Worm (Caenorhabditis elegans) whole organism, L4 larva: ENCODE results near the gene mmaa-1.

ENCODE experiments used
- F10B5.3 ChIP-seq: sonication (generic microtip); optimal IDR thresholded peaks from 2 replicates; lab custom pipeline; 2016; ENCODE audit warnings: mild to moderate bottlenecking, missing genetic modification characterization, missing compliant biosample characterization
- F26F4.8 ChIP-seq: fragments of 200-800 bp; sonication (Bioruptor generic); conservative IDR thresholded peaks from 2 replicates; pipeline ENCODE4 v1.3.6; 2022; ENCODE audit warnings: missing genetic modification characterization, missing compliant biosample characterization
- T20F7.1 ChIP-seq: fragments of 200-800 bp; sonication (Bioruptor generic); optimal IDR thresholded peaks from 2 replicates; lab custom pipeline; 2018; ENCODE audit warnings: mild to moderate bottlenecking, missing genetic modification characterization, missing compliant biosample characterization
- Y75B8A.6 ChIP-seq: fragments of 200-800 bp; sonication (Bioruptor generic); IDR thresholded peaks from 2 replicates; pipeline ENCODE4 v1.3.6; 2022; ENCODE audit warnings: missing genetic modification reagents, missing genetic modification characterization, missing compliant biosample characterization
- aly-2 ChIP-seq: sonication (generic microtip); optimal IDR thresholded peaks from 2 replicates; lab custom pipeline; 2018; ENCODE audit warnings: missing biosample characterization, missing genetic modification characterization
- attf-4 ChIP-seq: sonication (generic microtip); optimal IDR thresholded peaks from 3 replicates; lab custom pipeline; 2017; ENCODE audit warnings: missing biosample characterization, missing genetic modification characterization
- ceh-20 ChIP-seq: fragments of 200-800 bp; sonication (Bioruptor generic); IDR thresholded peaks from 2 replicates; pipeline ENCODE4 v1.3.6; 2022; ENCODE audit warnings: missing genetic modification reagents, missing genetic modification characterization, missing compliant biosample characterization
- ceh-28 ChIP-seq: fragments of 150-350 bp; optimal IDR thresholded peaks from 2 replicates; lab custom pipeline; 2014; ENCODE audit warnings: missing biosample characterization, missing genetic modification reagents, missing genetic modification characterization
- ceh-32 ChIP-seq: sonication (generic microtip); optimal IDR thresholded peaks from 2 replicates; lab custom pipeline; 2016; ENCODE audit warnings: mild to moderate bottlenecking, missing genetic modification characterization, missing compliant biosample characterization; ENCODE audit not compliant: poor library complexity
- ceh-44 ChIP-seq: fragments of 200-800 bp; sonication (Bioruptor generic); IDR thresholded peaks from 2 replicates; pipeline ENCODE4 v1.3.6; 2022; ENCODE audit warnings: missing genetic modification reagents, missing genetic modification characterization, missing compliant biosample characterization
- ceh-62 ChIP-seq: sonication (generic microtip); optimal IDR thresholded peaks from 2 replicates; lab custom pipeline; 2017; ENCODE audit warnings: missing biosample characterization, missing genetic modification characterization
- cey-2 ChIP-seq: sonication (generic microtip); optimal IDR thresholded peaks from 3 replicates; lab custom pipeline; 2017; ENCODE audit warnings: missing genetic modification characterization, mild to moderate bottlenecking, missing compliant biosample characterization, antibody characterized with exemption, borderline replicate concordance; ENCODE audit not compliant: insufficient read depth
- ctbp-1 ChIP-seq: fragments of 200-800 bp; sonication (Bioruptor generic); IDR thresholded peaks from 2 replicates; pipeline ENCODE4 v1.3.6; 2022; ENCODE audit warnings: missing genetic modification reagents, missing genetic modification characterization, missing compliant biosample characterization
- daf-19 ChIP-seq: fragments of 200-800 bp; sonication (Bioruptor generic); conservative IDR thresholded peaks from 2 replicates; pipeline ENCODE4 v1.3.6; 2022; ENCODE audit warnings: missing genetic modification characterization, missing compliant biosample characterization
- daf-8 ChIP-seq: fragments of 200-800 bp; sonication (Bioruptor generic); IDR thresholded peaks from 2 replicates; pipeline ENCODE4 v1.3.6; 2022; ENCODE audit warnings: missing genetic modification characterization, missing compliant biosample characterization
- dmd-6 ChIP-seq: fragments of 200-800 bp; sonication (Bioruptor generic); IDR thresholded peaks from 2 replicates; pipeline ENCODE4 v1.3.6; 2022; ENCODE audit warnings: missing genetic modification reagents, missing genetic modification characterization, missing compliant biosample characterization
- dmd-9 ChIP-seq: fragments of 200-800 bp; sonication (Bioruptor generic); IDR thresholded peaks from 2 replicates; pipeline ENCODE4 v1.3.6; 2022; ENCODE audit warnings: missing genetic modification reagents, missing genetic modification characterization, missing compliant biosample characterization
- duxl-1 ChIP-seq: sonication (generic microtip); optimal IDR thresholded peaks from 2 replicates; lab custom pipeline; 2016; ENCODE audit warnings: mild to moderate bottlenecking, missing genetic modification characterization, moderate library complexity, missing compliant biosample characterization; ENCODE audit not compliant: poor library complexity
- hif-1 ChIP-seq, 2 experiments: sonication (generic microtip); optimal IDR thresholded peaks; 2 replicates each; lab custom pipeline; 2016 to 2017; ENCODE audit warnings: missing compliant biosample characterization in 2 of 2, missing genetic modification characterization in 2 of 2, missing genetic modification reagents in 2 of 2, missing genotype in 2 of 2, mild to moderate bottlenecking in 1 of 2
- hlh-11 ChIP-seq: fragments of 200-800 bp; sonication (Bioruptor generic); optimal IDR thresholded peaks from 2 replicates; lab custom pipeline; 2018; ENCODE audit warnings: mild to moderate bottlenecking, missing genetic modification characterization, missing compliant biosample characterization
- jun-1 ChIP-seq: fragments of 150-350 bp; optimal IDR thresholded peaks from 2 replicates; lab custom pipeline; 2014; ENCODE audit warnings: missing biosample characterization, missing genetic modification reagents, missing genetic modification characterization
- lim-7 ChIP-seq: fragments of 200-800 bp; sonication (Bioruptor generic); IDR thresholded peaks from 2 replicates; pipeline ENCODE4 v1.3.6; 2022; ENCODE audit warnings: missing genetic modification characterization, missing compliant biosample characterization
- lin-1 ChIP-seq: fragments of 200-800 bp; sonication (Bioruptor generic); IDR thresholded peaks from 2 replicates; pipeline ENCODE4 v1.3.6; 2022; ENCODE audit warnings: missing genetic modification reagents, missing genetic modification characterization, missing compliant biosample characterization
- lin-13 ChIP-seq: fragments of 150-350 bp; optimal IDR thresholded peaks from 2 replicates; lab custom pipeline; 2014; ENCODE audit warnings: missing biosample characterization, missing genetic modification reagents, missing genetic modification characterization
- lin-15B ChIP-seq: fragments of 150-350 bp; sonication (generic microtip); optimal IDR thresholded peaks from 3 replicates; lab custom pipeline; 2014; ENCODE audit warnings: missing biosample characterization, missing genetic modification characterization
- lin-29 ChIP-seq: fragments of 200-800 bp; sonication (Bioruptor generic); IDR thresholded peaks from 2 replicates; pipeline ENCODE4 v1.3.6; 2022; ENCODE audit warnings: missing genetic modification reagents, missing genetic modification characterization, missing compliant biosample characterization
- lin-38 ChIP-seq: fragments of 200-800 bp; sonication (Bioruptor generic); IDR thresholded peaks from 2 replicates; pipeline ENCODE4 v1.3.6; 2022; ENCODE audit warnings: missing genetic modification reagents, missing genetic modification characterization, missing compliant biosample characterization
- lin-39 ChIP-seq: fragments of 150-350 bp; optimal IDR thresholded peaks from 2 replicates; lab custom pipeline; 2014; ENCODE audit warnings: missing biosample characterization, missing genetic modification reagents, missing genetic modification characterization
- lir-3 ChIP-seq: sonication (generic microtip); optimal IDR thresholded peaks from 2 replicates; lab custom pipeline; 2016; ENCODE audit warnings: mild to moderate bottlenecking, missing genetic modification characterization, missing compliant biosample characterization
- lsy-2 ChIP-seq, 2 experiments: fragments of 150-350 bp in 1 of 2; sonication (generic microtip) in 1 of 2; optimal IDR thresholded peaks; 2 replicates each; lab custom pipeline; 2014 to 2017; ENCODE audit warnings: missing biosample characterization in 2 of 2, missing genetic modification characterization in 2 of 2
- mdl-1 ChIP-seq, 2 experiments: fragments of 150-350 bp in 1 of 2; sonication (generic microtip) in 1 of 2; optimal IDR thresholded peaks; 2 replicates each; lab custom pipeline; 2014 to 2017; ENCODE audit warnings: missing biosample characterization in 2 of 2, missing genetic modification characterization in 2 of 2
- mes-2 ChIP-seq: sonication (generic microtip); optimal IDR thresholded peaks from 2 replicates; lab custom pipeline; 2016; ENCODE audit warnings: missing genotype, mild to moderate bottlenecking, missing genetic modification characterization, missing compliant biosample characterization; ENCODE audit not compliant: poor library complexity, severe bottlenecking
- mxl-3 ChIP-seq: fragments of 200-800 bp; sonication (Bioruptor generic); optimal IDR thresholded peaks from 2 replicates; lab custom pipeline; 2018; ENCODE audit warnings: mild to moderate bottlenecking, missing genetic modification characterization, missing compliant biosample characterization
- nhr-10 ChIP-seq: fragments of 150-350 bp; optimal IDR thresholded peaks from 2 replicates; lab custom pipeline; 2014; ENCODE audit warnings: missing biosample characterization, missing genetic modification characterization
- nhr-102 ChIP-seq: sonication (generic microtip); optimal IDR thresholded peaks from 2 replicates; lab custom pipeline; 2016; ENCODE audit warnings: mild to moderate bottlenecking, missing genetic modification characterization, moderate library complexity, missing compliant biosample characterization
- nhr-11 ChIP-seq: fragments of 150-350 bp; optimal IDR thresholded peaks from 2 replicates; lab custom pipeline; 2014; ENCODE audit warnings: missing biosample characterization, missing genetic modification characterization
- nhr-28 ChIP-seq: fragments of 150-350 bp; optimal IDR thresholded peaks from 2 replicates; lab custom pipeline; 2014; ENCODE audit warnings: missing biosample characterization, missing genetic modification characterization
- nhr-41 ChIP-seq: fragments of 200-800 bp; sonication (Bioruptor generic); IDR thresholded peaks from 2 replicates; pipeline ENCODE4 v1.3.6; 2022; ENCODE audit warnings: missing genetic modification reagents, missing genetic modification characterization, missing compliant biosample characterization
- nhr-48 ChIP-seq: sonication (generic microtip); optimal IDR thresholded peaks from 2 replicates; lab custom pipeline; 2016; ENCODE audit warnings: mild to moderate bottlenecking, missing genetic modification characterization, missing compliant biosample characterization
- nhr-6 ChIP-seq: fragments of 150-350 bp; optimal IDR thresholded peaks from 2 replicates; lab custom pipeline; 2014; ENCODE audit warnings: missing biosample characterization, missing genetic modification characterization
- nhr-77 ChIP-seq: fragments of 150-350 bp; optimal IDR thresholded peaks from 2 replicates; lab custom pipeline; 2014; ENCODE audit warnings: missing biosample characterization, missing genetic modification characterization
- pha-4 ChIP-seq, 2 experiments: fragments of 150-350 bp in 1 of 2; fragments of 200-800 bp in 1 of 2; sonication (Bioruptor generic) in 1 of 2; IDR thresholded peaks in 1 of 2; optimal IDR thresholded peaks in 1 of 2; 2 replicates each; pipeline versions ENCODE4 v1.3.6 to Lab custom; 2014 to 2022; ENCODE audit warnings: missing genetic modification characterization in 2 of 2, missing genetic modification reagents in 2 of 2, missing biosample characterization in 1 of 2, missing compliant biosample characterization in 1 of 2
- pqm-1 ChIP-seq: sonication (generic microtip); optimal IDR thresholded peaks from 2 replicates; lab custom pipeline; 2017; ENCODE audit warnings: missing biosample characterization, missing genetic modification characterization
- rbr-2 ChIP-seq: sonication (generic microtip); optimal IDR thresholded peaks from 2 replicates; lab custom pipeline; 2016; ENCODE audit warnings: missing genotype, missing genetic modification characterization, missing compliant biosample characterization
- saeg-2 ChIP-seq: fragments of 200-800 bp; sonication (Bioruptor generic); IDR thresholded peaks from 2 replicates; pipeline ENCODE4 v1.3.6; 2022; ENCODE audit warnings: missing genetic modification reagents, missing genetic modification characterization, missing compliant biosample characterization
- snpc-1.2 ChIP-seq: fragments of 200-800 bp; sonication (Bioruptor generic); IDR thresholded peaks from 2 replicates; pipeline ENCODE4 v1.3.6; 2022; ENCODE audit warnings: missing genetic modification reagents, missing genetic modification characterization, missing compliant biosample characterization
- spr-3 ChIP-seq: fragments of 200-800 bp; sonication (Bioruptor generic); optimal IDR thresholded peaks from 2 replicates; lab custom pipeline; 2018; ENCODE audit warnings: mild to moderate bottlenecking, missing genetic modification characterization, missing compliant biosample characterization
- tag-97 ChIP-seq: fragments of 200-800 bp; sonication (Bioruptor generic); IDR thresholded peaks from 2 replicates; pipeline ENCODE4 v1.3.6; 2022; ENCODE audit warnings: missing genetic modification characterization, missing compliant biosample characterization
- unc-130 ChIP-seq: sonication (generic microtip); optimal IDR thresholded peaks from 2 replicates; lab custom pipeline; 2016; ENCODE audit warnings: missing genetic modification reagents, missing genetic modification characterization, missing compliant biosample characterization
- zfp-3 ChIP-seq: fragments of 200-800 bp; sonication (Bioruptor generic); conservative IDR thresholded peaks from 2 replicates; pipeline ENCODE4 v1.3.6; 2022; ENCODE audit warnings: missing genetic modification reagents, missing genetic modification characterization, missing compliant biosample characterization

Gene mmaa-1

DNA sequence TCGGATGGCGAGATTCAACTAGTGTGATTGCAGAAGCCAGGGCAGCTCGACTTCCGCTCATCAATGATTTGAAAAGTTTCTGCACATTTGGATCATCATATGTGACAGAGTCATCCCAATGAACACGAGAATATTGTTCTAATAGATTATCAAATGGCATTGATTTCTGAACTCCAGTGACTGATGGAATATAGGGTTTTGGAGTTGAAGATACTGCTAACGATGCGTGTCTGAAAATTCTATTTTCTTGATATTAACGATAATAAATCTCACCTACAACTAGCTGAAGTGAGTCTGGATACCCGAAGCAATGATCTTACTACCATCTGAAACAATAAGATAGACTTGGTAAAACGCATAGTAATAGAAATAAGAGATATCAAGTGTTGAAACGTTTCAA lies at the start of gene mmaa-1:
Gene mmaa-1 (minus strand): TSS at position 328 of the 400 bp plus-strand sequence.
- TF ChIP-seq nhr-6 (tag; lab: Kevin White, UChicago) (no peak), rbr-2 (tag; lab: Kevin White, UChicago) (no peak), ceh-32 (tag; lab: Kevin White, UChicago) (no peak), snpc-1.2 (GFP tag; lab: Robert Waterston, UW) (no peak), jun-1 (tag; lab: Kevin White, UChicago) (no peak), nhr-11 (tag; lab: Kevin White, UChicago) (no peak), cey-2 (tag; lab: Kevin White, UChicago) (no peak), lsy-2 (tag; optimal IDR thresholded peaks at IDR 0.05; lab: Kevin White, UChicago) (no peak), mdl-1 (tag; optimal IDR thresholded peaks at IDR 0.05; lab: Kevin White, UChicago) (no peak), pqm-1 (no peak), nhr-28 (tag; lab: Kevin White, UChicago) (no peak), hif-1 (tag; optimal IDR thresholded peaks at IDR 0.05; lab: Kevin White, UChicago) (peak in 1 of 2 experiments; percentile 1), lin-13 (GFP tag; lab: Kevin White, UChicago) (no peak), nhr-10 (no peak), tag-97 (GFP tag; lab: Robert Waterston, UW) (no peak), lim-7 (GFP tag; lab: Robert Waterston, UW) (no peak), dmd-9 (GFP tag; lab: Robert Waterston, UW) (no peak), lin-39 (tag; lab: Kevin White, UChicago) (no peak), nhr-48 (tag; lab: Kevin White, UChicago) (no peak), F10B5.3 (no peak), daf-19 (GFP tag; lab: Robert Waterston, UW) (no peak), unc-130 (no peak), ceh-62 (tag; lab: Kevin White, UChicago) (no peak), pha-4 (GFP tag; IDR thresholded peaks at IDR 0.05; lab: Robert Waterston, UW) (no peak; the same call in 1 of the 2 replicates), pha-4 (tag; optimal IDR thresholded peaks at IDR 0.05; lab: Kevin White, UChicago) (no peak), dmd-6 (GFP tag; lab: Robert Waterston, UW) (peak; percentile 44), saeg-2 (0 out of 2 replicates have a peak, but pooled peaks have one; percentile 66), duxl-1 (tag; lab: Kevin White, UChicago) (no peak), zfp-3 (GFP tag; lab: Robert Waterston, UW) (peak; percentile 85; the same call in 1 of the 2 replicates), nhr-77 (tag; lab: Kevin White, UChicago) (no peak), nhr-41 (GFP tag; lab: Robert Waterston, UW) (no peak), mxl-3 (GFP tag; lab: Kevin White, UChicago) (no peak), aly-2 (no peak), lin-29 (GFP tag; lab: Robert Waterston, UW) (no peak), lir-3 (tag; lab: Kevin White, UChicago) (no peak), lin-1 (GFP tag; lab: Robert Waterston, UW) (no peak), daf-8 (GFP tag; lab: Robert Waterston, UW) (no peak), mes-2 (tag; lab: Kevin White, UChicago) (no peak), nhr-102 (tag; lab: Kevin White, UChicago) (no peak), ceh-44 (GFP tag; lab: Robert Waterston, UW) (no peak), spr-3 (GFP tag; lab: Kevin White, UChicago) (no peak), attf-4 (tag; lab: Kevin White, UChicago) (no peak), Y75B8A.6 (GFP tag; lab: Robert Waterston, UW) (no peak), ceh-20 (no peak), ceh-28 (tag; lab: Kevin White, UChicago) (no peak), lin-15B (tag; lab: Kevin White, UChicago) (no peak), lin-38 (peak; percentile 42), ctbp-1 (GFP tag; lab: Robert Waterston, UW) (no peak), F26F4.8 (GFP tag; lab: Robert Waterston, UW) (no peak), T20F7.1 (GFP tag; lab: Kevin White, UChicago) (peak; percentile 59), hlh-11 (tag; lab: Kevin White, UChicago) (no peak)
